Fruit fly (Drosophila melanogaster) whole organism, embryonic: ENCODE data around the gene CG11791.

ENCODE experiments used
- Adf1 ChIP-seq: fragments of 200-800 bp; sonication (Bioruptor generic); IDR thresholded peaks from 2 replicates; pipeline ENCODE4 v1.3.6; 2022; ENCODE audit warnings: missing biosample characterization, missing genetic modification characterization
- CG2875 ChIP-seq: fragments of 200-800 bp; sonication (Bioruptor generic); optimal IDR thresholded peaks from 2 replicates; lab custom pipeline; 2017; ENCODE audit warnings: missing biosample characterization, mild to moderate bottlenecking, missing genetic modification characterization, missing genetic modification reagents
- CG3407 ChIP-seq: fragments of 200-800 bp; sonication (Bioruptor generic); optimal IDR thresholded peaks from 2 replicates; lab custom pipeline; 2018; ENCODE audit warnings: missing biosample characterization, mild to moderate bottlenecking, missing genetic modification characterization
- CG4820 ChIP-seq: fragments of 200-800 bp; sonication (Bioruptor generic); optimal IDR thresholded peaks from 3 replicates; lab custom pipeline; 2016; ENCODE audit warnings: missing biosample characterization, missing genetic modification characterization
- CG7372 ChIP-seq: fragments of 200-800 bp; sonication (Bioruptor generic); IDR thresholded peaks from 2 replicates; pipeline ENCODE4 v1.3.6; 2022; ENCODE audit warnings: missing biosample characterization, missing genetic modification characterization
- CG9609 ChIP-seq: fragments of 200-800 bp; sonication (Bioruptor generic); optimal IDR thresholded peaks from 3 replicates; lab custom pipeline; 2016; ENCODE audit warnings: missing biosample characterization, missing genetic modification characterization
- Doc2 ChIP-seq: fragments of 200-800 bp; sonication (Bioruptor generic); IDR thresholded peaks from 2 replicates; pipeline ENCODE4 v1.3.6; 2022; ENCODE audit warnings: missing biosample characterization, missing genetic modification characterization
- Ets65A ChIP-seq: fragments of 200-800 bp; sonication (Bioruptor generic); peaks from one replicate; lab custom pipeline; 2016; ENCODE audit warnings: missing biosample characterization, missing genetic modification characterization
- Lhr ChIP-seq: fragments of 200-800 bp; sonication (Bioruptor generic); optimal IDR thresholded peaks from 3 replicates; lab custom pipeline; 2017; ENCODE audit warnings: mild to moderate bottlenecking, missing biosample characterization, missing genetic modification reagents, missing genetic modification characterization
- Nf-YC ChIP-seq: fragments of 200-800 bp; optimal IDR thresholded peaks from 3 replicates; lab custom pipeline; 2019; ENCODE audit warnings: missing biosample characterization, mild to moderate bottlenecking, missing genetic modification characterization, moderate library complexity
- ems ChIP-seq: fragments of 200-800 bp; sonication (Bioruptor generic); optimal IDR thresholded peaks from 3 replicates; lab custom pipeline; 2016; ENCODE audit warnings: missing biosample characterization, missing genetic modification characterization
- nerfin-2 ChIP-seq: fragments of 200-800 bp; sonication (Bioruptor generic); IDR thresholded peaks from 2 replicates; pipeline ENCODE4 v1.3.6; 2022; ENCODE audit warnings: missing biosample characterization, missing genetic modification characterization; ENCODE audit not compliant: partially characterized antibody
- pfk ChIP-seq: fragments of 200-800 bp; sonication (Bioruptor generic); optimal IDR thresholded peaks from 2 replicates; lab custom pipeline; 2018; ENCODE audit warnings: missing biosample characterization, mild to moderate bottlenecking, missing genetic modification characterization, moderate library complexity
- sc ChIP-seq, 3 experiments: fragments of >200 bp in 2 of 3; fragments of 200-800 bp in 1 of 3; sonication (Bioruptor generic) in 1 of 3; optimal IDR thresholded peaks; 2 replicates in 2 of 3; 3 replicates in 1 of 3; lab custom pipeline; 2017; ENCODE audit warnings: mild to moderate bottlenecking in 1 of 3, missing biosample characterization in 1 of 3, missing genetic modification characterization in 1 of 3, missing genetic modification reagents in 1 of 3

dm6 chr3R:25056488-25057157 lies 7.2 kb downstream of the CG11791 start:
- TF ChIP-seq CG3407 (GFP tag; lab: Kevin White, UChicago) (no peak), CG9609 (no peak), CG2875 (GFP tag; lab: Kevin White, UChicago) (no peak), Nf-YC (no peak), Lhr (GFP tag; lab: Kevin White, UChicago) (no peak), CG7372 (no peak), Adf1 (GFP tag; lab: Robert Waterston, UW) (no peak), nerfin-2 (no peak), Ets65A (GFP tag; lab: Kevin White, UChicago) (no peak), ems (GFP tag; lab: Kevin White, UChicago) (no peak), CG4820 (GFP tag; lab: Kevin White, UChicago) (no peak), pfk (GFP tag; lab: Kevin White, UChicago) (no peak), Doc2 (GFP tag; lab: Robert Waterston, UW) (no peak), sc (optimal IDR thresholded peaks at IDR 0.05; lab: Kevin White, UChicago) (no peak), sc (GFP tag; optimal IDR thresholded peaks at IDR 0.05; lab: Kevin White, UChicago) (no peak)
